Worm (Caenorhabditis elegans): ENCODE results near the gene glt-5.
"Not testable (repeated sequence)": the region's sequence is repeated elsewhere in the genome, so short reads cannot be mapped to it uniquely, and the experiment has no call there.

glt-5 gene

DNA sequence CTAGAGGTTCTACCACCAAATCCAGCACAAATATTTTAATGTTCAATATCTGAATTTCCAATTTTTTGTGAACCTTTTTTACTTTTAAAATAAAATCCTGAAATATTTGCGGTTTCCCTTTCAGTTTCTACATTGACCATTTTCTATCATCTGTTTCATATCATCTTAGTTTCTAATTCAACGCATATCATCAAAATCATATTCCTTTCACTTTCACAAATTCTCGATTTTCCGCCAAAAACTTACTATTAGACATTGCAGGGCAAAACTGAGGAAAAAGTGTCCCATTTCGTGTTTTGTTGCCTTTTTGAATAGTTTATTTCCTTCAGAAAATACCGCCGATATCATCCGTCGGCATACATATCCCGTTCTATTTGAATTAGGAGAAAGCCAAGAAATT is 16.4 kb upstream of the glt-5 start:
- no peak for TF ChIP-seq ztf-16 (tag; optimal IDR thresholded peaks at IDR 0.05)

DNA sequence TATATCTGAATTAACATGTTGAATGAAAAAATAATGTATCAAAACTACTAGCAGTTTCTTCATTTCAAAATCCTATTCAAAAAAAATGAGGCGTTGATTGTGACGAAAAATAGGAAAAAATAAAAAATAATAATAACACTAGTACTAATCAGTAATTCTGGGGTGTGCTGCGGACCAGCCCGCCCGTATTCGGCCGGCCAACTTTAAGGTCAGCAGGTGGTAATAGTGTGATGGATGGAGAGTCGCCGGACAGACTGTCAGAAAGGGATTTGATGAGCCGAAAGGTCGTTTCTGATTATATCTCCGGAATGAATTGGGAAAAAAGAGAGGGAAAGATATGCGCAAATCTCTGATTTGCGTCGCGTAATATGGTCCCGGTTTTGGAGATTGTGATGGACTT is 15.8 kb upstream of the glt-5 start, which contains the start of gene cutl-2:
cutl-2 (minus strand) TSS at position 210 of the 400 bp plus-strand sequence.
- TF ChIP-seq fax-1 (tag; optimal IDR thresholded peaks at IDR 0.05) (no peak), rnt-1 (tag; optimal IDR thresholded peaks at IDR 0.05) (no peak), hlh-8 (tag; optimal IDR thresholded peaks at IDR 0.05) (no peak), npax-4 (tag; optimal IDR thresholded peaks at IDR 0.05) (no peak), C38D4.7 (GFP tag; optimal IDR thresholded peaks at IDR 0.05) (no peak), Y22D7AL.16 (tag; optimal IDR thresholded peaks at IDR 0.05) (no peak), hlh-13 (GFP tag; optimal IDR thresholded peaks at IDR 0.05) (no peak), ceh-34 (tag; optimal IDR thresholded peaks at IDR 0.05) (no peak), tbx-2 (tag; optimal IDR thresholded peaks at IDR 0.05) (no peak), ets-4 (tag; optimal IDR thresholded peaks at IDR 0.05) (no peak), nhr-11 (tag; optimal IDR thresholded peaks at IDR 0.05) (no peak), nfya-1 (tag; optimal IDR thresholded peaks at IDR 0.05) (no peak), zip-5 (tag; optimal IDR thresholded peaks at IDR 0.05) (no peak), ztf-16 (tag; optimal IDR thresholded peaks at IDR 0.05) (no peak), F13H6.1 (tag; optimal IDR thresholded peaks at IDR 0.05) (no peak)

DNA sequence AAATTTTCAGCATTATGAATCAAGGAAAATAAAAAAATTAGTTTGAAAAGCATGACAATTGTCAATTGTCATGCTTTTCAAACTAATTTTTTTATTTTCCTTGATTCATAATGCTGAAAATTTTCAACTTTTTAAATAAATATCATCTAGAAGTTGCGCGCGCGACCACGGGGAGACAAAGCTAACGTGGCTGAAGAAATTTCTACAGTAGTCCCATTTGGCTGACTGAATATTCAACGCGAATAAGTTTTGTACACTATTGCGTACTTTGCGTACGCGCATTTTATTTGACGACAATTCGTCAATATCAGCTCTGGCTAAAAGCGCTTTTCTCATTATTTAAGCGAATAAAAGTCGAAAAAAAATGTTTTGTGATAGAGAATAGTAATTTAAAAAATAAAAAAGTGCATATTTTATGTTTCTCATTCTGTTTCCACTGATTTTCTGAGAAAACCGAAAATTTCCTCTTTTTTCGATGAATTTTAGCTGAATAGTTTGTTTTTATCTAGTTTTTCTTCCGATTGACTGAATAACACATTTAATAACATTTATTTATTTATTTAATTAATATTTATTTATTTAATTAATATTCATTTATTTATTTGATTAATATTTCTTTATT is 10.1 kb upstream of the glt-5 start, which contains the start of gene Y53C12A.11:
Y53C12A.11 (minus strand) TSS at position 68 of the 622 bp plus-strand sequence.
- not testable (repeated sequence) for TF ChIP-seq ceh-30, syd-9, pat-9 (tag; optimal IDR thresholded peaks at IDR 0.05)

DNA sequence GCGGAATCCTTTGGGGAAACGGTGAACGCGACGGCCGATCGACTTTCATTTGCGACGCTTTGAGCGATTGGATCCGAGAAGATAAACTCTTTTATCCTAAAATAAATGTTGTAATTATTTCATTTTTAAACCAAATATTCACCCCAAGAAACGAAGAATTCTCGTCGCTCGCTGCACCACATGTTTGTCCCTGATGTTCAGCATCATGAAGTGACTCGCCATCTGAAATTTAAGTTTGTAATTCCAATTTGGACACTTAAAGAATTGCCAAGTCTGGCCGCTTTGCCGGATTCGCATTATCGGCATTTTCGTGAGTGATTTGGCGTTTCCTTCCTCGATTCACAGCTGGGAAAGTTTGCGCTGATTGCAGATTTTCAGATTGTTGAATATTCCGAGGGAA is 9.2 kb upstream of the glt-5 start, which contains the start of gene Y53C12A.6:
Y53C12A.6 (minus strand) TSS at position 101 of the 400 bp plus-strand sequence.
- TF ChIP-seq pha-2 (tag; optimal IDR thresholded peaks at IDR 0.05) (no peak), eyg-1 (tag; optimal IDR thresholded peaks at IDR 0.05) (no peak)

DNA sequence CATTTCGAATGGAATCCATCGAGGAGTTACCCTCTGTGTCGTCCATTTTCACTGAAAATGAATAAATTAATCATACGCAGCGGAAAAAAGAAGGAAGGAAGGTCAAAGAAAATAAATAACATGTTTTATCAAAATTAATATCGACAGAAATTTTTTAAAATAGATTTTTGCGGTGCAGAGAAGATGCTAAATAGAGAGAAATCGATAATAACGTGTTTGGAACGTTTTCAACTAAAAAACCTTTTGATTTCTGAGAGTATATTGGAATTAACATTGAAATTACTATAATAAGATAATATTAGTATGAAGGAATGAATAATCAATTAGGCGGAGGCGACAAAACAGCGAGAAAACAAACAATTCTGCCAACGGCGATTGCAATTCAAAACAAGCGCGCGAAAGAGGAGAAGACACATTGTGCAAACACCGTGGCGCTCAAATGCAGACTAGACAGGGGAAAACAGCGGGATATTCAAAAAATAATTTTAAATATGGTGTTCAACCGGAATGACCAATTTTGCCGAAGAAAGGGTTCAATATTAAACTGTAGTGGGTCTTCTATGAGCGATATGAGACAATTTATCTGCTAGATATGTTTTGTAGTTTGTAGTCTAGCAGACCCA is 7.8 kb upstream of the glt-5 start, which contains the start of gene wee-1.3:
wee-1.3 (minus strand) TSS at position 51 of the 623 bp plus-strand sequence.
- TF ChIP-seq ceh-24 (tag; optimal IDR thresholded peaks at IDR 0.05) (no peak), ceh-48 (tag; optimal IDR thresholded peaks at IDR 0.05) (no peak), ceh-34 (tag; optimal IDR thresholded peaks at IDR 0.05) (peak; percentile 64), unc-42 (tag; optimal IDR thresholded peaks at IDR 0.05) (peak; percentile 53), K09A11.1 (tag; optimal IDR thresholded peaks at IDR 0.05; ENCODE audit: insufficient read depth) (no peak), che-1 (tag; optimal IDR thresholded peaks at IDR 0.05) (no peak), ceh-14 (tag; optimal IDR thresholded peaks at IDR 0.05) (peak; percentile 24), sox-4 (tag; optimal IDR thresholded peaks at IDR 0.05) (no peak), madf-2 (tag; optimal IDR thresholded peaks at IDR 0.05) (no peak), T23F11.4 (GFP tag; optimal IDR thresholded peaks at IDR 0.05) (no peak), tbx-2 (tag; optimal IDR thresholded peaks at IDR 0.05) (peak; percentile 18), ceh-18 (tag; optimal IDR thresholded peaks at IDR 0.05) (no peak), fax-1 (tag; optimal IDR thresholded peaks at IDR 0.05) (no peak), hlh-15 (tag; optimal IDR thresholded peaks at IDR 0.05) (no peak), syd-9 (tag; optimal IDR thresholded peaks at IDR 0.05) (no peak), ceh-9 (tag; optimal IDR thresholded peaks at IDR 0.05) (no peak), hlh-8 (tag; optimal IDR thresholded peaks at IDR 0.05) (no peak), ceh-31 (tag; optimal IDR thresholded peaks at IDR 0.05) (peak; percentile 54), lim-6 (tag; optimal IDR thresholded peaks at IDR 0.05) (no peak), nfya-1 (tag; optimal IDR thresholded peaks at IDR 0.05) (peak; percentile 59), F13H6.1 (tag; optimal IDR thresholded peaks at IDR 0.05) (no peak), unc-86 (tag; optimal IDR thresholded peaks at IDR 0.05) (no peak), ceh-22 (tag; optimal IDR thresholded peaks at IDR 0.05) (no peak), gmeb-2 (tag; optimal IDR thresholded peaks at IDR 0.05) (no peak), unc-3 (GFP tag; conservative IDR thresholded peaks at IDR 0.05) (no peak), unc-3 (tag; optimal IDR thresholded peaks at IDR 0.05) (no peak), ets-4 (tag; optimal IDR thresholded peaks at IDR 0.05) (no peak), rnt-1 (tag; optimal IDR thresholded peaks at IDR 0.05) (no peak), pha-4 (tag; optimal IDR thresholded peaks at IDR 0.05) (no peak), unc-55 (GFP tag; optimal IDR thresholded peaks at IDR 0.05) (no peak), lin-11 (tag; optimal IDR thresholded peaks at IDR 0.05) (no peak), sox-2 (GFP tag; IDR thresholded peaks at IDR 0.05) (0 out of 2 replicates have a peak, but pooled peaks have one; percentile 15)
